Worm (Caenorhabditis elegans): ENCODE data around the gene C14A11.9.

DNA sequence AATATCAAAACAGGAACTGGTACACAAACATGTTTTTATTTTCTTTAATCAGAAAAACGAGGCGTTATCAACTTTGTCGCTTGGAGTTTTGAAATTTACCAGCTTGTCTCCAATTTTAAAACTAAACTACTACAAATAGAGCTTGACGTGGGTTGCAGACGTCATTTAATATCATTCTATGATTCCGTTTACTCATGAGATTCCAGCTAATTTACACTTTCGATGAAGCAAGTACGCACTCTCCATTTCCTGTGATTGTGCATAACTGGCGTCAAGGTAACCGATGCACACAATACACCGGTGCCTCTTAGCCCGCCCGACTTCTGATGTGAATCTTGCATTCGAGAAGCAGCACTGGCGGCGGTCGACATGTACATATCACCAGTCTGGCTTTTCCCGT, 9.5 kb upstream of the C14A11.9 start:
- TF ChIP-seq chd-7 (tag; optimal IDR thresholded peaks at IDR 0.05) (no peak), ets-4 (GFP tag; optimal IDR thresholded peaks at IDR 0.05) (no peak), T07F8.4 (tag; optimal IDR thresholded peaks at IDR 0.05) (no peak), nhr-80 (tag; optimal IDR thresholded peaks at IDR 0.05) (no peak), efl-1 (GFP tag; optimal IDR thresholded peaks at IDR 0.05) (no peak)

Data from whole organism, young adult.